Worm (Caenorhabditis elegans): Measurements from ENCODE around the gene srsy-2.

DNA sequence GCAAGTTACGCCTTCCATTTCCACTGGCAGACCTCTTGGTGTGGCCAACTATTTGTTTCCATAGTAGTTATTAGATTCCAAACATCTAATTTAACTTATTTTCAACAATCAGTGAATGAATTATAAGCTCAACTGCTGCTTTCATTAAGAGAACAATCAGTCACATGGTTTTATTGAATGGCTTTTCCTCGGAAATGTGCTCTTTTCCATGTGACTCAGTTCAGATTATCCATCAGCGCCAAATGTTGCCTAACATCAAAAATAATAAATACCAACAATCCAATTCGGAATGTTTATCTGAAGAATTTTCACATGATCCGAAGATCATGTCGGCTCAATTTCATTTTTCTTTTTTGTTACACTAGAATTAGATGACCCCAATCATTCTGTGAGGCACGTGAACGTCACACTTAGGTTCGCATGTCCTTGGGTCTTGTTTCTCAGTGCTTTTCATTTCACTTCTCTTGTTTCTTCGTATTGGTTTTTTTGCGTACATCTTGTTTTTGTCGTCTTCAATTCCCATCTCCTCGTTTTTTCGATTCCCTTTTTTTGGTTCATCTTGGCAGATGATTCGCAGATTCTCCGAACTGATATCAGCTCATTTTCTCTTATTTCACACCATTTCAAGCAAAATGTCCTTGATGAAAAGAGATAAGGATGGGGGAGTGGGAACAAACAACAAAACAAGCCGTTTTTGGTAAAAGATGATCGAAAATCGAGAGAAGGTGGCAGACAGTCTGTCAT is 50.6 kb downstream of the srsy-2 start:
- TF ChIP-seq R02D3.7 (tag; optimal IDR thresholded peaks at IDR 0.05) = no peak
- no peak for TF ChIP-seq ceh-82 (tag; optimal IDR thresholded peaks at IDR 0.05)
- no peak for TF ChIP-seq dve-1 (tag; optimal IDR thresholded peaks at IDR 0.05; ENCODE audit: insufficient read depth)
- no peak for TF ChIP-seq egl-27 (tag; optimal IDR thresholded peaks at IDR 0.05)
- no peak for TF ChIP-seq snpc-4 (tag; optimal IDR thresholded peaks at IDR 0.05)
- no peak for TF ChIP-seq unc-130 (GFP tag; optimal IDR thresholded peaks at IDR 0.05)
- no peak for TF ChIP-seq lin-38 (GFP tag; IDR thresholded peaks at IDR 0.05)
- TF ChIP-seq fkh-10 (GFP tag; optimal IDR thresholded peaks at IDR 0.05) = no peak
- TF ChIP-seq lin-15B (tag; optimal IDR thresholded peaks at IDR 0.05) = no peak
- no peak for TF ChIP-seq nhr-237 (tag; optimal IDR thresholded peaks at IDR 0.05)
